Worm (Caenorhabditis elegans) whole organism, L2 larva: Measurements from ENCODE around the gene flp-21.

Source experiments
- ama-1 ChIP-seq: fragments of 150-350 bp; optimal IDR thresholded peaks from 2 replicates; lab custom pipeline; 2018; ENCODE audit warnings: inconsistent platforms
- blmp-1 ChIP-seq: sonication (generic microtip); optimal IDR thresholded peaks from 2 replicates; lab custom pipeline; 2017; ENCODE audit warnings: missing genetic modification characterization, mild to moderate bottlenecking, missing compliant biosample characterization, antibody characterized with exemption, moderate library complexity; ENCODE audit not compliant: insufficient read depth
- ceh-16 ChIP-seq: fragments of 150-350 bp; optimal IDR thresholded peaks from 2 replicates; lab custom pipeline; 2014; ENCODE audit warnings: missing biosample characterization, missing genetic modification characterization
- dmd-4 ChIP-seq: sonication (generic microtip); optimal IDR thresholded peaks from 2 replicates; lab custom pipeline; 2017; ENCODE audit warnings: missing biosample characterization, missing genetic modification characterization
- egl-27 ChIP-seq: sonication (generic microtip); optimal IDR thresholded peaks from 3 replicates; lab custom pipeline; 2017; ENCODE audit warnings: missing biosample characterization, missing genetic modification reagents, missing genetic modification characterization
- lsy-2 ChIP-seq, 2 experiments: fragments of 150-350 bp in 1 of 2; sonication (generic microtip) in 1 of 2; optimal IDR thresholded peaks; 2 replicates each; lab custom pipeline; 2014 to 2017; ENCODE audit warnings: missing biosample characterization in 2 of 2, missing genetic modification characterization in 2 of 2
- nhr-11 ChIP-seq: fragments of 150-350 bp; optimal IDR thresholded peaks from 2 replicates; lab custom pipeline; 2014; ENCODE audit warnings: missing biosample characterization, missing genetic modification characterization
- nhr-77 ChIP-seq: fragments of 150-350 bp; optimal IDR thresholded peaks from 2 replicates; lab custom pipeline; 2014; ENCODE audit warnings: missing biosample characterization, missing genetic modification characterization
- unc-55 ChIP-seq: fragments of 150-350 bp; sonication (generic microtip); optimal IDR thresholded peaks from 3 replicates; lab custom pipeline; 2014; ENCODE audit warnings: missing biosample characterization, missing genetic modification reagents, missing genetic modification characterization
- unc-62 ChIP-seq: fragments of 150-350 bp; optimal IDR thresholded peaks from 2 replicates; lab custom pipeline; 2014; ENCODE audit warnings: missing biosample characterization, missing genetic modification reagents, missing genetic modification characterization
- zag-1 ChIP-seq: fragments of 150-350 bp; optimal IDR thresholded peaks from 2 replicates; lab custom pipeline; 2014; ENCODE audit warnings: missing biosample characterization, missing genetic modification characterization

DNA sequence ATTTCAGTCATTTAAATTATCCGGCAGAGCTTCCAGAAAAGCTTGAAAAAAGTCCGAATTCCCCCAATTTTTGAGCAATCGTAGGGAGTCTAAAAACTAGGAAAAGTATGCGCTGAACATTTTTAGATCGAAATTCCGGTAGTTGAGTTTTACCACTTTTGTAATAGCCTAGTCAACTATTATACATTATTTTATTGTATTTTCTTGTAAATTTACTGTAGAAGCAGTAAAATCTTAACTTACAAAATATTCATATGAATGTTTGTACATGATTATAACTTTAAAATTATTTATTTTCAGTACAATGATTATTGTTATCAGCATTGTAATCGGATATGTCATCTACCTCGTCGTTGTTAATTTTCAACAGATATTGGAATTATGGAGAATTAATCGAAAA is 11.7 kb upstream of the flp-21 start, which contains the start of gene cyp-32A1:
- TF ChIP-seq blmp-1 (tag; lab: Kevin White, UChicago) (no peak), unc-55 (GFP tag; lab: Kevin White, UChicago) (no peak), dmd-4 (tag; lab: Kevin White, UChicago) (no peak), egl-27 (tag; lab: Kevin White, UChicago) (no peak), lsy-2 (tag; optimal IDR thresholded peaks at IDR 0.05; lab: Kevin White, UChicago) (no peak), zag-1 (tag; lab: Kevin White, UChicago) (no peak), unc-62 (GFP tag; lab: Kevin White, UChicago) (no peak), ama-1 (lab: Kevin White, UChicago) (no peak), nhr-77 (no peak), nhr-11 (tag; lab: Kevin White, UChicago) (no peak), ceh-16 (tag; lab: Kevin White, UChicago) (no peak)
